Fruit fly (Drosophila melanogaster) whole organism, wandering third instar larva: Measurements from ENCODE around the gene Cyp305a1.

Experiments used
- Hr83 ChIP-seq: fragments of 200-300 bp; sonication (Bioruptor generic); optimal IDR thresholded peaks from 2 replicates; lab custom pipeline; 2016; ENCODE audit warnings: missing biosample characterization, mild to moderate bottlenecking, missing genetic modification characterization, moderate library complexity; ENCODE audit not compliant: poor library complexity, severe bottlenecking
- Jra ChIP-seq: sonication (Bioruptor generic); optimal IDR thresholded peaks from 2 replicates; lab custom pipeline; 2016; ENCODE audit warnings: missing biosample characterization, missing genetic modification characterization
- Myc ChIP-seq: fragments of >200 bp; optimal IDR thresholded peaks from 2 replicates; lab custom pipeline; 2017
- dl ChIP-seq, 2 experiments: fragments of 175-275, 200-275 bp in 1 of 2; fragments of 200-275 bp in 1 of 2; sonication (Bioruptor generic); optimal IDR thresholded peaks; lab custom pipeline; 2018; ENCODE audit warnings: mild to moderate bottlenecking in 2 of 2, missing biosample characterization in 2 of 2, missing genetic modification characterization in 2 of 2, moderate library complexity in 2 of 2; ENCODE audit not compliant: partially characterized antibody in 2 of 2, insufficient read depth in 1 of 2
- h ChIP-seq: fragments of 200-800 bp; sonication (Bioruptor generic); optimal IDR thresholded peaks from 3 replicates; lab custom pipeline; 2016; ENCODE audit warnings: missing biosample characterization, mild to moderate bottlenecking, missing genetic modification characterization
- lola ChIP-seq: fragments of >200 bp; optimal IDR thresholded peaks from 2 replicates; lab custom pipeline; 2017; ENCODE audit warnings: missing biosample characterization, missing genetic modification characterization
- pan ChIP-seq: fragments of >200 bp; optimal IDR thresholded peaks from 2 replicates; lab custom pipeline; 2017

DNA sequence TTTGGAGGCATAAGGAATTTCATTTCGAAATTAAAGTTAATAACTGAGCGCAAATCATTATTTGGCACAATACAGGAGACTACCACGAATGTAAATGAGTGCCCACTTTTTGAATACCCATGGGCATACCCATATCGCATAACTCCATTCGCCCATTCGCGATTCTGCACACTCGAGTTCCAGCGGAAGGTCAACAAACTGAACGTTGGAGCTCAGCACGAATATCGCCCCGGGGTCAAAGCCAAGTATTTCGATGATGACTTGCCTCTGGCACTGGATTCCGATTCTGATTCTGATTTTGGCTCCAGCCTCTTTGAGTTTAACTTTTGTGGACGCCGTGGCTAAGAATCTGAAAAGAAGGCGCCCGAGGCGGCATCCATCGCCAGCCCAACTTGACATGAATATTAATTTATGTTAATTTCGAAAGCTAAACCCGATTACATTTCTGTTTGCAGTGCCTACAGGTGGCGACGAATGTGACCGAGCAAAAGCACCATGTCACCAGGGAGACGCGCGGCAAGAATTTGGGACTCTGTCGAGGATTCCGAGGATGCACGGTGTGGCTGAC lies 44.9 kb upstream of the Cyp305a1 start:
- no peak for TF ChIP-seq Hr83 (GFP tag; lab: Kevin White, UChicago)
- TF ChIP-seq lola (GFP tag; lab: Kevin White, UChicago) = no peak
- TF ChIP-seq Myc (lab: Kevin White, UChicago) = no peak
- no peak for TF ChIP-seq pan (lab: Kevin White, UChicago)
- no peak for TF ChIP-seq h (GFP tag; lab: Kevin White, UChicago)
- no peak for TF ChIP-seq Jra (GFP tag; lab: Kevin White, UChicago)
- no peak for TF ChIP-seq dl (GFP tag; optimal IDR thresholded peaks at IDR 0.05; lab: Kevin White, UChicago; ENCODE audit: insufficient read depth in 1 of 2, partially characterized antibody in 2 of 2)
